Worm (Caenorhabditis elegans): ENCODE data around the gene unc-105.
A peak's percentile ranks its signal among the peaks of the same experiment; 100 is the strongest.

Gene unc-105

DNA sequence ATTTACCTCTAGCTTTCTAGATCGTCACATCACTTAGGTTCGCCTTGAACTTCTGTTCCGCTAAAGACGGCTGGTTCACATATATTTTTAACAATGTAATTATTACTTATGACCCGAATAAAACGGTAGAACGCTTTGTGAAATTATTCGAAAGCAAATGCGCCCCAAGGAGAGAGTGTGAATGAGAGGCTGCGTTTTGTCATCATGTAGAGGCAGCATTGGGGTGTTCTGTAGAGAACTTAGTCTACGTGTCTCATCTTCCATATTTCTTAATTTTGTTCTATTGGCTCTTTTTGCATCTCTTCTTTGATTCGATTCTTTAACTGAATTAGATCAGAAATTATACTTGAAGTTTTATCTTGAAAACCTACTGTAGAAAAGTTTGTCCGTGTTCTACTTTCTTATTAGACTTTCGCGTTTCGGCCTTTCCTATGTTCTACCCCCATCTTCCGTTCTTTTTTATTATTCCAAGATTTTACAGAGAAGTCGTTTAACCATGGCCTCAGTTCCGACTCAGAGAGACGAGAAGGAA is 21.8 kb downstream of the unc-105 start, which contains the start of gene cdc-48.2 (continued):
- TF ChIP-seq die-1 (tag; optimal IDR thresholded peaks at IDR 0.05) (no peak), F22D6.2 (tag; optimal IDR thresholded peaks at IDR 0.05) (no peak), B0019.2 (GFP tag; conservative IDR thresholded peaks at IDR 0.05) (no peak), ceh-79 (tag; optimal IDR thresholded peaks at IDR 0.05) (no peak), F57A8.1 (GFP tag; optimal IDR thresholded peaks at IDR 0.05) (no peak), hmg-20 (GFP tag; IDR thresholded peaks at IDR 0.05) (no peak), ceh-27 (GFP tag; optimal IDR thresholded peaks at IDR 0.05) (no peak), repo-1 (tag; optimal IDR thresholded peaks at IDR 0.05) (no peak), tbp1 (GFP tag; optimal IDR thresholded peaks at IDR 0.05) (no peak), lin-35 (GFP tag; optimal IDR thresholded peaks at IDR 0.05) (no peak), chd-7 (tag; optimal IDR thresholded peaks at IDR 0.05) (no peak), hmg-1.2 (GFP tag; IDR thresholded peaks at IDR 0.05) (0 out of 2 replicates have a peak, but pooled peaks have one; percentile 14), ceh-40 (GFP tag; IDR thresholded peaks at IDR 0.05) (no peak), ztf-26 (tag; optimal IDR thresholded peaks at IDR 0.05) (no peak), zfh-2 (GFP tag; conservative IDR thresholded peaks at IDR 0.05) (no peak), akir-1 (GFP tag; optimal IDR thresholded peaks at IDR 0.05) (no peak), pbrm-1 (GFP tag; IDR thresholded peaks at IDR 0.05) (no peak), ceh-91 (GFP tag; IDR thresholded peaks at IDR 0.05) (no peak), B0261.1 (tag; optimal IDR thresholded peaks at IDR 0.05) (no peak), snpc-4 (GFP tag; optimal IDR thresholded peaks at IDR 0.05) (no peak), snpc-4 (tag; optimal IDR thresholded peaks at IDR 0.05) (no peak), lin-26 (GFP tag; IDR thresholded peaks at IDR 0.05) (no peak), xnd-1 (tag; optimal IDR thresholded peaks at IDR 0.05) (no peak), C17E4.6 (GFP tag; IDR thresholded peaks at IDR 0.05) (no peak), rcor-1 (GFP tag; IDR thresholded peaks at IDR 0.05) (0 out of 2 replicates have a peak, but pooled peaks have one; percentile 17)

DNA sequence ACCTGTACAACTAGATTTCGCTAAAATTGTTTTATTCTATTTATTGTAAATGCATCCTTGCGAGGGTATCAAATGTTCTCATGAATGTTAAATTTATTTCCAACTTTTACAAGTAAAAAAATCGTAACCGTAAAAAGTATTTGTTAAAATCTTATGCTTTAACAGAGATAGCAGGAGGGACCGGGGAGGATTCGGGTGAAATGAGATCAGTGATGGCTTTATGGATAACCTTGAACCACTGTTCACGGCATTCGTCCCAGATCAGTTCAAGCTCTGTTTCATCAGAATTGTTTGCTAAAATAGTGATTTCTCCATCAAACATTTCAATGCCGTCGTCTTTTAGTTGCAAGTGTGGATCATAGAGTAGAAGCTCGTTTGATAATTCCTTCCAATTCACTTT is 24.9 kb downstream of the unc-105 start:
- TF ChIP-seq Y67H2A.10 (GFP tag; conservative IDR thresholded peaks at IDR 0.05) = no peak
- TF ChIP-seq attf-3 (GFP tag; conservative IDR thresholded peaks at IDR 0.05) = no peak
- TF ChIP-seq Y56A3A.18 (GFP tag; IDR thresholded peaks at IDR 0.05) = no peak
- 0 out of 2 replicates have a peak, but pooled peaks have one; percentile 7 for TF ChIP-seq B0019.2 (GFP tag; conservative IDR thresholded peaks at IDR 0.05)
- 0 out of 2 replicates have a peak, but pooled peaks have one; percentile 29 for TF ChIP-seq ekl-4 (GFP tag; IDR thresholded peaks at IDR 0.05)
- no peak for TF ChIP-seq tbx-9 (tag; optimal IDR thresholded peaks at IDR 0.05; ENCODE audit: borderline replicate concordance)
- TF ChIP-seq rec-8 (tag; optimal IDR thresholded peaks at IDR 0.05) = no peak
- peak; percentile 66; the same call in 1 of the 2 replicates for TF ChIP-seq B0336.3 (GFP tag; IDR thresholded peaks at IDR 0.05)
- no peak for TF ChIP-seq dpl-1 (GFP tag; optimal IDR thresholded peaks at IDR 0.05)
- TF ChIP-seq sptf-2 (GFP tag; optimal IDR thresholded peaks at IDR 0.05) = no peak
- peak; percentile 7 for TF ChIP-seq F52B5.7 (tag; optimal IDR thresholded peaks at IDR 0.05)
- TF ChIP-seq F57C9.4 (tag; optimal IDR thresholded peaks at IDR 0.05) = no peak
- TF ChIP-seq attf-6 (GFP tag; IDR thresholded peaks at IDR 0.05) = 0 out of 2 replicates have a peak, but pooled peaks have one; percentile 58
- TF ChIP-seq atf-7 (tag; optimal IDR thresholded peaks at IDR 0.05) = no peak
- TF ChIP-seq tbp1 (GFP tag; optimal IDR thresholded peaks at IDR 0.05) = peak; percentile 15
- TF ChIP-seq F22D6.2 (tag; optimal IDR thresholded peaks at IDR 0.05) = no peak
- no peak for TF ChIP-seq Y79H2A.3 (GFP tag; conservative IDR thresholded peaks at IDR 0.05)
- no peak for TF ChIP-seq lin-54 (GFP tag; optimal IDR thresholded peaks at IDR 0.05)
- no peak for TF ChIP-seq ztf-6 (GFP tag; IDR thresholded peaks at IDR 0.05)
- TF ChIP-seq lsy-27 (tag; optimal IDR thresholded peaks at IDR 0.05; ENCODE audit: borderline replicate concordance, insufficient read depth) = no peak
- TF ChIP-seq mcd-1 (GFP tag; IDR thresholded peaks at IDR 0.05) = no peak
- no peak for TF ChIP-seq aptf-2 (GFP tag; conservative IDR thresholded peaks at IDR 0.05)
- TF ChIP-seq F49E8.2 (tag; optimal IDR thresholded peaks at IDR 0.05; ENCODE audit: insufficient read depth) = no peak
- TF ChIP-seq nfyb-1 (GFP tag; IDR thresholded peaks at IDR 0.05) = peak; percentile 57; the same call in 1 of the 2 replicates
- no peak for TF ChIP-seq lin-35 (GFP tag; optimal IDR thresholded peaks at IDR 0.05)
- TF ChIP-seq nhr-27 (tag; optimal IDR thresholded peaks at IDR 0.05) = peak; percentile 11
- TF ChIP-seq C17E4.6 (GFP tag; IDR thresholded peaks at IDR 0.05) = no peak

All from whole organism, young adult.